Worm (Caenorhabditis elegans): ENCODE results near the gene M05D6.8.

DNA sequence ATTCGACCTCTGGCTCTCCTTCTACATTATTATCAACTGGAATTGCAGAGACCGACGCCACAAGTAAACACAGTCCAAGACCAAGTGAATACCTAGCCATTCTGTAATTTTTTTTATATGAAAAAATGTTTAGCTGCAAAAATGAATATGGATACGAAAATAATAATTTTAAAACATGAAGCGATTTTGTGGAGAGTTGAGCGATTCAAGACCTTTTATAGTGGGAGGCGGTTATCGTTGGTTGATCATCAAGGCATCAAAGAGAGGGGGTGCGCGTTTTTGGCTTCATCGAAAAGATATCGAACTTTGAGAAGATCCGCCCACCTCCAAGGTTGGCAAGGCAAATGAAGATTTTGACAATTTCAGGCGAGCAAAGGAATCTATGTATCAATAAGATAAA lies 24.3 kb downstream of the M05D6.8 start, which contains the start of gene cut-3:
- TF ChIP-seq zag-1 (tag; optimal IDR thresholded peaks at IDR 0.05) (no peak), mep-1 (tag; optimal IDR thresholded peaks at IDR 0.05) (no peak), dsc-1 (tag; optimal IDR thresholded peaks at IDR 0.05) (no peak), blmp-1 (tag; optimal IDR thresholded peaks at IDR 0.05) (no peak), nhr-237 (tag; optimal IDR thresholded peaks at IDR 0.05) (no peak), Y116A8C.19 (tag; optimal IDR thresholded peaks at IDR 0.05; ENCODE audit: borderline replicate concordance) (no peak), C34B4.2 (tag; optimal IDR thresholded peaks at IDR 0.05) (no peak), rnt-1 (tag; optimal IDR thresholded peaks at IDR 0.05) (no peak), fkh-10 (GFP tag; optimal IDR thresholded peaks at IDR 0.05) (no peak), aly-2 (tag; optimal IDR thresholded peaks at IDR 0.05) (no peak), irx-1 (tag; optimal IDR thresholded peaks at IDR 0.05) (no peak)
